Fruit fly (Drosophila melanogaster) S2 (cell line): ENCODE data around the gene CG11089.

Source experiments
- CG8478 ChIP-seq: fragments of >200 bp; optimal IDR thresholded peaks from 2 replicates; lab custom pipeline; 2018
- CTCF ChIP-seq, 2 experiments: fragments of >200 bp; optimal IDR thresholded peaks; 2 replicates each; lab custom pipeline; 2018

DNA sequence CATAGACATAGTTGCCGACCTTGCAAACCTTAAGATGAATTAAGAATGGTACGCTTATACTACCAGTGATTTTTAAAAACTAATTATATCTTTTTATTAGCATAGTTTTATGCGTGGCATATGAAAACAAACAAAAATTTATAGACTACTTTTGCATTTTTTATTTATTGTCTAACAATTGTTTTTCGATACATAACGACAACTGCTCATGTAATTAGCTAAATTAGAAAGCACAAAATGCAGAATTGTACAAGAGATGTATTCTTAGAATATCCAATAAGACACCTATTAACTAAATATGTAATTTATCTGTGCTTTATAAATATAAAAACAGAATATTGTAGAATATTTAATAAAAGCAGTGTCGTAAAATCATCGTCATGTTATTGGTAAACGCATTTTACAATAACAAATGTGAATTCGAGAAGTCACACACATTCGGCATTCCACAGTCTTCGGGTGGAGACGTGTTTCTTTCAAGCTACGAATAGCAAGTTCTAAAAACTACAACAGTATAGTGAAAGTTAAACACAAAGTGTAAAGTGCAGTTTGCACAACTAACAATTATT lies 50.0 kb downstream of the CG11089 start:
- no peak for TF ChIP-seq CG8478 (lab: Kevin White, UChicago)
- no peak for TF ChIP-seq CTCF (optimal IDR thresholded peaks at IDR 0.05; lab: Kevin White, UChicago)
